Worm (Caenorhabditis elegans) whole organism, L2 larva: Measurements from ENCODE around the gene R02D5.24.

ENCODE experiments used
- aly-2 ChIP-seq: fragments of 150-350 bp; optimal IDR thresholded peaks from 2 replicates; lab custom pipeline; 2014; ENCODE audit warnings: missing biosample characterization, missing genetic modification characterization
- ama-1 ChIP-seq: fragments of 150-350 bp; optimal IDR thresholded peaks from 2 replicates; lab custom pipeline; 2018; ENCODE audit warnings: inconsistent platforms
- lin-13 ChIP-seq: fragments of 150-350 bp; optimal IDR thresholded peaks from 2 replicates; lab custom pipeline; 2014; ENCODE audit warnings: missing biosample characterization, missing genetic modification reagents, missing genetic modification characterization
- mab-5 ChIP-seq: fragments of 150-350 bp; optimal IDR thresholded peaks from 2 replicates; lab custom pipeline; 2014; ENCODE audit warnings: missing biosample characterization, missing genetic modification characterization
- nhr-25 ChIP-seq: fragments of 150-350 bp; sonication (generic microtip); optimal IDR thresholded peaks from 3 replicates; lab custom pipeline; 2014; ENCODE audit warnings: missing biosample characterization, missing genetic modification characterization
- skn-1 ChIP-seq: sonication (generic microtip); optimal IDR thresholded peaks from 2 replicates; lab custom pipeline; 2017; ENCODE audit warnings: missing biosample characterization, missing genetic modification characterization
- unc-39 ChIP-seq: fragments of 150-350 bp; optimal IDR thresholded peaks from 2 replicates; lab custom pipeline; 2014; ENCODE audit warnings: missing biosample characterization, missing genetic modification characterization
- unc-62 ChIP-seq: fragments of 150-350 bp; optimal IDR thresholded peaks from 2 replicates; lab custom pipeline; 2014; ENCODE audit warnings: missing biosample characterization, missing genetic modification reagents, missing genetic modification characterization
- ztf-1 ChIP-seq: fragments of 200-800 bp; sonication (Bioruptor generic); conservative IDR thresholded peaks from 2 replicates; pipeline ENCODE4 v1.3.6; 2022; ENCODE audit warnings: missing genetic modification characterization, missing compliant biosample characterization
- ztf-11 ChIP-seq: sonication (generic microtip); optimal IDR thresholded peaks from 2 replicates; lab custom pipeline; 2017; ENCODE audit warnings: missing biosample characterization, missing genetic modification characterization
- ztf-4 ChIP-seq: fragments of 150-350 bp; optimal IDR thresholded peaks from 2 replicates; lab custom pipeline; 2014; ENCODE audit warnings: missing biosample characterization, missing genetic modification characterization

DNA sequence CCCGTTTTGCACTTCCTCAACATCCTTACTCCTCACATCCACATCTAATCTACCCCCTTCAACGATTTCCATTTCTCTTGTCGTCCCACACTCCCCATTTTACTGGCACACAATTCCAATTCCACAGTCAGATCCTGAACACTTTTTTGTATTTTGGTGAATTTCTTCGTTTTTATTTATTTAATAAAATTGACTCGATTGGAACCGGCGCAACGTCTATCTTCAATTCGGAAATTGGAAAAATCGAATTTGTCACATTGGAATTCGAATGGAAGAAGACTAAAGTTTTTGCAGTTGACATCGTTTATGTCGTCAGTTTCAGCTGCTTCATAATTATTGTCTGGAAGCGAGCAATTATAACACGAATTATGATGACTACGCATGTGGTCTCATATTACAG, 26.1 kb downstream of the R02D5.24 start:
- TF ChIP-seq skn-1 (tag; lab: Kevin White, UChicago), result no peak
- no peak for TF ChIP-seq unc-62 (GFP tag; lab: Kevin White, UChicago)
- TF ChIP-seq nhr-25, result no peak
- no peak for TF ChIP-seq unc-39
- TF ChIP-seq aly-2 (tag; lab: Kevin White, UChicago), result no peak
- TF ChIP-seq ztf-4 (tag; lab: Kevin White, UChicago), result no peak
- TF ChIP-seq ztf-11 (tag; lab: Kevin White, UChicago), result no peak
- TF ChIP-seq lin-13 (GFP tag; lab: Kevin White, UChicago), result no peak
- TF ChIP-seq ztf-1 (GFP tag; lab: Robert Waterston, UW), result no peak
- TF ChIP-seq ama-1 (lab: Kevin White, UChicago), result no peak
- TF ChIP-seq mab-5, result no peak
